Fruit fly (Drosophila melanogaster) whole organism, wandering third instar larva: Measurements from ENCODE around the gene CG14258.

Experiments
- Abd-B ChIP-seq: fragments of >200 bp; optimal IDR thresholded peaks from 2 replicates; lab custom pipeline; 2017; ENCODE audit warnings: missing biosample characterization, missing genetic modification characterization
- CG32264 ChIP-seq: fragments of 200-800 bp; sonication (Bioruptor generic); optimal IDR thresholded peaks from 2 replicates; lab custom pipeline; 2016; ENCODE audit warnings: missing biosample characterization, missing genetic modification characterization
- CrebA ChIP-seq: fragments of 200-800 bp; sonication (Bioruptor generic); optimal IDR thresholded peaks from 2 replicates; lab custom pipeline; 2016; ENCODE audit warnings: missing biosample characterization, mild to moderate bottlenecking, missing genetic modification characterization, borderline replicate concordance
- Dfd ChIP-seq: fragments of >200 bp; optimal IDR thresholded peaks from 2 replicates; lab custom pipeline; 2017; ENCODE audit warnings: missing biosample characterization, missing genetic modification characterization
- Dif ChIP-seq: fragments of 200-275, 200-300 bp; sonication (Bioruptor generic); optimal IDR thresholded peaks from 2 replicates; lab custom pipeline; 2018; ENCODE audit warnings: missing biosample characterization, missing genetic modification characterization; ENCODE audit not compliant: partially characterized antibody
- GATAd ChIP-seq: sonication (Bioruptor generic); optimal IDR thresholded peaks from 2 replicates; lab custom pipeline; 2016; ENCODE audit warnings: missing biosample characterization, missing genetic modification characterization
- Hnf4 ChIP-seq: fragments of 200-800 bp; sonication (Bioruptor generic); optimal IDR thresholded peaks from 2 replicates; lab custom pipeline; 2016; ENCODE audit warnings: missing biosample characterization, mild to moderate bottlenecking, missing genetic modification characterization
- Hr78 ChIP-seq: fragments of >200 bp; optimal IDR thresholded peaks from 2 replicates; lab custom pipeline; 2017; ENCODE audit warnings: missing biosample characterization, missing genetic modification characterization
- Hr83 ChIP-seq: fragments of 200-300 bp; sonication (Bioruptor generic); optimal IDR thresholded peaks from 2 replicates; lab custom pipeline; 2016; ENCODE audit warnings: missing biosample characterization, mild to moderate bottlenecking, missing genetic modification characterization, moderate library complexity; ENCODE audit not compliant: poor library complexity, severe bottlenecking
- Jra ChIP-seq: sonication (Bioruptor generic); optimal IDR thresholded peaks from 2 replicates; lab custom pipeline; 2016; ENCODE audit warnings: missing biosample characterization, missing genetic modification characterization
- Mio ChIP-seq: sonication (Bioruptor generic); optimal IDR thresholded peaks from 2 replicates; lab custom pipeline; 2016; ENCODE audit warnings: missing biosample characterization, missing genetic modification characterization
- Myc ChIP-seq: fragments of >200 bp; optimal IDR thresholded peaks from 2 replicates; lab custom pipeline; 2017
- N ChIP-seq: fragments of >200 bp; optimal IDR thresholded peaks from 2 replicates; lab custom pipeline; 2018; ENCODE audit warnings: missing biosample characterization, missing external identifiers, missing genetic modification characterization
- OdsH ChIP-seq: fragments of 200-800 bp; sonication (Bioruptor generic); optimal IDR thresholded peaks from 2 replicates; lab custom pipeline; 2016; ENCODE audit warnings: missing biosample characterization, mild to moderate bottlenecking, missing genetic modification characterization
- br ChIP-seq: fragments of 200-800 bp; sonication (Bioruptor generic); optimal IDR thresholded peaks from 2 replicates; lab custom pipeline; 2016; ENCODE audit warnings: missing biosample characterization, missing genetic modification characterization
- brk ChIP-seq: fragments of 200-800 bp; sonication (Bioruptor generic); optimal IDR thresholded peaks from 2 replicates; lab custom pipeline; 2016; ENCODE audit warnings: missing biosample characterization, mild to moderate bottlenecking, missing genetic modification characterization
- dl ChIP-seq, 2 experiments: fragments of 175-275, 200-275 bp in 1 of 2; fragments of 200-275 bp in 1 of 2; sonication (Bioruptor generic); optimal IDR thresholded peaks; lab custom pipeline; 2018; ENCODE audit warnings: mild to moderate bottlenecking in 2 of 2, missing biosample characterization in 2 of 2, missing genetic modification characterization in 2 of 2, moderate library complexity in 2 of 2; ENCODE audit not compliant: partially characterized antibody in 2 of 2, insufficient read depth in 1 of 2
- dmrt93B ChIP-seq: fragments of 200-800 bp; sonication (Bioruptor generic); optimal IDR thresholded peaks from 2 replicates; lab custom pipeline; 2018; ENCODE audit warnings: missing biosample characterization, mild to moderate bottlenecking, missing genetic modification characterization
- dsf ChIP-seq: sonication (Bioruptor generic); optimal IDR thresholded peaks from 2 replicates; lab custom pipeline; 2016; ENCODE audit warnings: missing biosample characterization, missing genetic modification characterization, borderline replicate concordance
- ey ChIP-seq: fragments of 200-800 bp; sonication (Bioruptor generic); optimal IDR thresholded peaks from 2 replicates; lab custom pipeline; 2016; ENCODE audit warnings: missing biosample characterization, missing genetic modification characterization
- foxo ChIP-seq, 2 experiments: fragments of 200-800 bp; sonication (Bioruptor generic); optimal IDR thresholded peaks; 2 replicates in 1 of 2; 3 replicates in 1 of 2; lab custom pipeline; 2016 to 2017; ENCODE audit warnings: missing biosample characterization in 2 of 2, missing genetic modification characterization in 2 of 2
- fru ChIP-seq: fragments of 200-800 bp; sonication (Bioruptor generic); optimal IDR thresholded peaks from 3 replicates; lab custom pipeline; 2016; ENCODE audit warnings: missing biosample characterization, mild to moderate bottlenecking, missing genetic modification characterization
- h ChIP-seq: fragments of 200-800 bp; sonication (Bioruptor generic); optimal IDR thresholded peaks from 3 replicates; lab custom pipeline; 2016; ENCODE audit warnings: missing biosample characterization, mild to moderate bottlenecking, missing genetic modification characterization
- jim ChIP-seq: fragments of 175-275, 200-325 bp; sonication (Bioruptor generic); optimal IDR thresholded peaks from 2 replicates; lab custom pipeline; 2016; ENCODE audit warnings: missing biosample characterization, mild to moderate bottlenecking, missing genetic modification characterization
- lola ChIP-seq: fragments of >200 bp; optimal IDR thresholded peaks from 2 replicates; lab custom pipeline; 2017; ENCODE audit warnings: missing biosample characterization, missing genetic modification characterization
- psq ChIP-seq: fragments of 200-800 bp; sonication (Bioruptor generic); optimal IDR thresholded peaks from 3 replicates; lab custom pipeline; 2017; ENCODE audit warnings: missing biosample characterization, mild to moderate bottlenecking, missing genetic modification characterization, moderate library complexity
- rgr ChIP-seq: fragments of 200-800 bp; sonication (Bioruptor generic); optimal IDR thresholded peaks from 3 replicates; lab custom pipeline; 2016; ENCODE audit warnings: missing biosample characterization, mild to moderate bottlenecking, missing genetic modification characterization
- sv ChIP-seq: fragments of 200-800 bp; sonication (Bioruptor generic); optimal IDR thresholded peaks from 3 replicates; lab custom pipeline; 2016; ENCODE audit warnings: missing biosample characterization, missing genetic modification characterization
- tai ChIP-seq: sonication (Bioruptor generic); optimal IDR thresholded peaks from 2 replicates; lab custom pipeline; 2016; ENCODE audit warnings: missing biosample characterization, missing genetic modification characterization
- usp ChIP-seq: fragments of >200 bp; optimal IDR thresholded peaks from 2 replicates; lab custom pipeline; 2017; ENCODE audit warnings: missing biosample characterization, missing genetic modification characterization
- woc ChIP-seq: sonication (Bioruptor generic); optimal IDR thresholded peaks from 2 replicates; lab custom pipeline; 2016; ENCODE audit warnings: missing biosample characterization, mild to moderate bottlenecking, missing genetic modification characterization

Gene CG14258

DNA sequence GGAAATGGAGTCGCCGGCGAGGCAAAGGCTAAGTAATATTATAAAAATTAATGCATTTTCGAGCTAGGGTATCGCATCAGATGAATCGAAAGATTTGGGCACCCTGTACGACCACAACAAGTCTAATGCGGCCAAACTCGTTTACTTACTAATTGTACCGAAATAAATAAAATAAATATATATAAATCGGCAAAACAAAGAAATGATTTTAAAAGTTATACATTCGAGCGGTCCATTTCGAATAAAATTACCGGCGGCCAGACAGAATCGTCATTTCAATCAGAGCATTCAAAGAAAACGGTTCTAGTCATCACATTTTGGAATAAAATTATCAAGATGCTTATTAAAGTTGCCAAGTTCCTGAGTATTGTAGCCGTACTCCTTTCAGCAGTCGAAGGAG lies at the start of gene CG14258:
TSS of gene CG14258 (plus strand) at position 301 of the 400 bp plus-strand sequence.
- TF ChIP-seq brk (GFP tag; lab: Kevin White, UChicago) (no peak), CrebA (no peak), Abd-B (GFP tag; lab: Kevin White, UChicago) (no peak)

DNA sequence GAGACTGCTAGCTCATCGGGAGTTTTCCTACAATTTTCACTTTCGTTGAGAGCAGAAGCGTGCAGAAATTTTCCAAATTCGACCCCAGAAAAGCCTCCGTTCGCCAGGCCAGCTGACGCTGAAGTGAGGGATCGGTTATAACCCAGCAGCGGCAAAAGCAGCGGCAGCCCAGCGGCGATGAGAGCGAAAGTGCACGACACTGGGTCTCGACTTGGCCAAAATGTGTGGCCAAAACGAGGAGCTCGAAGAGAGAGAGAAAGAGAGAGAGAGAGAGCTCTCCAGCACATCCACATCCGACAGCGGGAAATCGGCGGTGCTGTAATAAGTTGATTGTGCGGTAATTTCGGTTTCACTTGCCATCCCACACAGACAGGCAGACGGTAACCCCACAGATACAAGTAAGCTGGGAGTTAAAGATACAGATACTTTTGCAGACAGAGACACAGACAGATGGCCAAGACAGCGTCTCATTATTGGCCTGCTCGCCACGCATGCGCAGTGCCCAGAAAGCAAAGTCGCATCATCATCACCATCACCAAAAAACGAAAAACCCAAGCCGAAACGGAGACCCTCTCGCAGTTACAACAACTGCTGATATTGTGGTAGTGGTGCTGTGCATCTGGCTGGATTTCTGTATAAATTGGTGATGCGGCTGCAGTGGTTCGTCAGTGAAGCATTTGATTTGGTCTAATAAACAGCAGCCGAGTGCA lies 44.2 kb upstream of the CG14258 start, which contains the start of gene TwdlT:
TSS of gene TwdlT (plus strand) at position 660 of the 710 bp plus-strand sequence.
- TF ChIP-seq Dif (GFP tag; lab: Kevin White, UChicago): no peak
- TF ChIP-seq lola (GFP tag; lab: Kevin White, UChicago): no peak
- TF ChIP-seq tai (GFP tag; lab: Kevin White, UChicago): no peak
- TF ChIP-seq usp (GFP tag; lab: Kevin White, UChicago): no peak
- no peak for TF ChIP-seq Mio (GFP tag; lab: Kevin White, UChicago)
- no peak for TF ChIP-seq dsf (GFP tag; lab: Kevin White, UChicago)
- TF ChIP-seq Hr83 (GFP tag; lab: Kevin White, UChicago): no peak
- TF ChIP-seq N: no peak
- no peak for TF ChIP-seq woc (GFP tag; lab: Kevin White, UChicago)

DNA sequence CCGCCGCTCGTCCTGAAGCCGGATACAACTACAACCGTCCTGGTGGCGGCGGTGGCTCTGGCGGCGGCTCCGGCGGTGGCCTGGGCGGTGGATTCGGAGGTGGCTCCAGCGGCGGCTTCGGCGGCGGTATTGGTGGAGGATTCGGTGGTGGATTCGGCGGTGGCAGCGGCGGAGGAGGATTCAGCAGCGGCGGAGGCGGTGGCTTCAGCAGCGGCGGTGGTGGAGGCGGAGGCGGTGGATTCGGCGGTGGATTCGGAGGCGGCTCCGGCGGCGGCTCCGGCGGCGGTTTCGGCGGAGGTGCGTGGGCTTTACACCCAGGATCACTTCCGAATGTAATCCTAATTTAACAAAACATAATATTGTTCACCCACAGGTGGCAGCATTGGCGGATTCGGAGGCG lies 43.4 kb upstream of the CG14258 start:
- TF ChIP-seq Dfd (GFP tag; lab: Kevin White, UChicago) (peak; percentile 96), GATAd (GFP tag; lab: Kevin White, UChicago) (no peak)

dm6 chr3R:27056152-27056551 lies 36.8 kb upstream of the CG14258 start:
- TF ChIP-seq ey (GFP tag; lab: Kevin White, UChicago) (no peak), dl (GFP tag; optimal IDR thresholded peaks at IDR 0.05; lab: Kevin White, UChicago; ENCODE audit: insufficient read depth in 1 of 2, partially characterized antibody in 2 of 2) (no peak), h (GFP tag; lab: Kevin White, UChicago) (no peak), Mio (GFP tag; lab: Kevin White, UChicago) (no peak), usp (GFP tag; lab: Kevin White, UChicago) (no peak), foxo (GFP tag; optimal IDR thresholded peaks at IDR 0.05; lab: Kevin White, UChicago) (no peak), Myc (peak; percentile 14)
- TF ChIP-seq, all 38 proteins: peak for 1

DNA sequence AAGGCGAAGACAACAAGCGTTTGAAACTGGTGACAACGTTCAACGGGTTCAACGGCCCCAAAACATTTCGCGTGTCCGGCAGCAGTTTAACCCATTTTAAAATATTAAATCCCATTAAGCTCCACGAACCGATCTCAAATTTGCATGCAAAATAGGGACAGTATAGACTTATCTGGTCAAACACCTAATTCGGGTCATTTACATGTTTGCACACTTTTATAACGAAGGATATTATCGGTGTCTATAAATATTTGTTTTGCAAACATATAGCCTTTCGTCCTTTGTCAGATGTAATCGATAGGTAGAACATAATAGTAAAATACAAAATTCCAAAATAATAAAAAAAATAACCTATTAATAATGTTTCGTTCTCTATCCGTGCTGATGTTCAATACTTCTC lies 31.0 kb upstream of the CG14258 start, which contains the start of gene CG34292:
TSS of gene CG34292 (plus strand) at position 301 of the 400 bp plus-strand sequence.
- no peak for TF ChIP-seq fru (GFP tag; lab: Kevin White, UChicago)
- no peak for TF ChIP-seq Hnf4 (GFP tag; lab: Kevin White, UChicago)
- no peak for TF ChIP-seq N
- TF ChIP-seq brk (GFP tag; lab: Kevin White, UChicago): no peak
- no peak for TF ChIP-seq lola (GFP tag; lab: Kevin White, UChicago)
- no peak for TF ChIP-seq dl (GFP tag; optimal IDR thresholded peaks at IDR 0.05; lab: Kevin White, UChicago; ENCODE audit: insufficient read depth in 1 of 2, partially characterized antibody in 2 of 2)
- TF ChIP-seq woc (GFP tag; lab: Kevin White, UChicago): no peak
- TF ChIP-seq Mio (GFP tag; lab: Kevin White, UChicago): no peak
- no peak for TF ChIP-seq dmrt93B (GFP tag; lab: Kevin White, UChicago)
- TF ChIP-seq OdsH: no peak
- no peak for TF ChIP-seq br
- no peak for TF ChIP-seq Hr78 (GFP tag; lab: Kevin White, UChicago)

DNA sequence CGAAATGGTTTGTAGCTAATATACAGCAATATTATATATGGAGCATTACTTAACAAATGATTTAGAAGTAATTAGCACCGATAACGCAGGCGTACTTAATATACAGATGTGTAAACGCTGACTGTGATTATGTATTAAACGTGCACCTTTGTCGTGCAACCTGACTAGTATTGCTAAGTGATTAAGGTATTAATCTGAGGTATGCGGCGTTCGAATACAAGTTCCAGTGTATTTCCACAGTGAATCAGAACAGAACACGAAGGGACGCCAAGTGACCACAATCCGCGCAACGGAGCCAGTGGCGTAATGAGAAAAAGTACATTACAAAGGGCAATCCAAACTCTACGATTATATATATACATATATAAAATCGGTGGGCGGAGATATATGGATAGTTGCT lies 28.8 kb upstream of the CG14258 start, which contains the start of gene Nep5:
TSS of gene Nep5 (minus strand) at position 101 of the 400 bp plus-strand sequence.
- no peak for TF ChIP-seq Dif (GFP tag; lab: Kevin White, UChicago)

DNA sequence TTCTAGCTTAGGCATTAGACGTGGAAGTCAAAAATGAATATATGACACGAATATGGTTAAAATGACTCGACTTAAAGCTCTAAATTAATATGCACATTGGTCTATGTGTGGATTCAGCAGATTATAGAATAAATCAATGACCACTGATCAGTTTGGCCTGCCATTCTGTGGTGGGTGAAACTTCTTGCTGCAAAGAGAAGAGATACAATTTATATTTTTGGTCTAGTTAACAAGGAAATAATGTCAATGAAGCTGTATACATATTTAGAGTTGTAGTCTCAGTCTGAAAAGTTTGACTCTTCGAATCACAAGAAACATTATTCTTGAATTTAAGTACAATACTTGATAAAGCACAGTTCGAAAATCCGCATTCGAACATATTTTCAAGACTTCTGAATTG lies 27.8 kb upstream of the CG14258 start, which contains the start of gene CG43935:
TSS of gene CG43935 (plus strand) at position 301 of the 400 bp plus-strand sequence.
- TF ChIP-seq GATAd (GFP tag; lab: Kevin White, UChicago): no peak
- TF ChIP-seq sv (GFP tag; lab: Kevin White, UChicago): no peak
- no peak for TF ChIP-seq dl (GFP tag; optimal IDR thresholded peaks at IDR 0.05; lab: Kevin White, UChicago; ENCODE audit: insufficient read depth in 1 of 2, partially characterized antibody in 2 of 2)
- TF ChIP-seq Myc: no peak
- no peak for TF ChIP-seq rgr (GFP tag; lab: Kevin White, UChicago)
- TF ChIP-seq psq: no peak
- no peak for TF ChIP-seq foxo (GFP tag; optimal IDR thresholded peaks at IDR 0.05; lab: Kevin White, UChicago)
- TF ChIP-seq lola (GFP tag; lab: Kevin White, UChicago): no peak
- no peak for TF ChIP-seq usp (GFP tag; lab: Kevin White, UChicago)
- no peak for TF ChIP-seq Jra (GFP tag; lab: Kevin White, UChicago)
- no peak for TF ChIP-seq OdsH
- TF ChIP-seq Dfd (GFP tag; lab: Kevin White, UChicago): no peak
- no peak for TF ChIP-seq woc (GFP tag; lab: Kevin White, UChicago)
- no peak for TF ChIP-seq CG32264 (GFP tag; lab: Kevin White, UChicago)
- TF ChIP-seq jim (GFP tag; lab: Kevin White, UChicago): no peak
- TF ChIP-seq Mio (GFP tag; lab: Kevin White, UChicago): no peak
- TF ChIP-seq CrebA: no peak
